Fruit fly (Drosophila melanogaster): ENCODE results near the gene Pgant5.

Gene Pgant5

DNA sequence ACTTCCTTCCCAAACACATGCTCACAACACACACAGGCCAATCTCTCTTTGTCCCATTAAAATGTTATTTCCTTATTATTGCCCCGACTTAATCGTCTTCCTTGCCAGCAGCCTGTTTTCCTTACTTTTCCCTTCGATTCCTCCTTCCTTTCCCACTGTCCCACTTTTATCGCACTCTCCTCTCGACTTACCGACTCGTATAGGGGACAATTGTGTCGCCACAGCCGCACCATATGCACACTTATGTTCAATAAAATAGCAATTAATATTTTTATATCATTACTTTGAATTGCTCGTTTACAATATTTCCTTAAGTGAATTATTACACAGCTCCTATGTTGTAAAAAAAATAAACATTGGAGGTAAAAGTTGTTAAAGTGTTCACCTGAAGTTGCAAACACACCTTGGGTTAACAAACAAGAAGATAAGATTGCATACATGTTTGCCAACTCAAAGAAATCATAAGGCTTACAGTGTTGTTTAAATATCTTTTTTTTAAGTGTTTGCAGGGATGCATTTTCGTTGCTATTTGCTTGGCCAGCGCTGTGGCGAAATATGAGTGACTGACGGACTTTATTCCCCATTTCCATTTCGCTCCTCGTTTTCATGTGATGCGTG is 6.4 kb downstream of the Pgant5 start (continued):
- TF ChIP-seq Deaf1 (tag; optimal IDR thresholded peaks at IDR 0.05) (peak; percentile 61), CG18476 (GFP tag; optimal IDR thresholded peaks at IDR 0.05) (peak; percentile 57), CG7786 (GFP tag; optimal IDR thresholded peaks at IDR 0.05) (peak; percentile 60), dati (GFP tag; IDR thresholded peaks at IDR 0.05) (no peak), pan (optimal IDR thresholded peaks at IDR 0.05) (no peak), pan (GFP tag; optimal IDR thresholded peaks at IDR 0.05 in 1 of 2, IDR thresholded peaks at IDR 0.05 in 1 of 2) (peak in 1 of 2 experiments; percentile 59), sim (GFP tag; IDR thresholded peaks at IDR 0.05) (no peak; the same call in 1 of the 2 replicates), yki (optimal IDR thresholded peaks at IDR 0.05) (no peak), Sin3A (optimal IDR thresholded peaks at IDR 0.05) (no peak), Gug (GFP tag; IDR thresholded peaks at IDR 0.05) (peak; percentile 41; the same call in 1 of the 4 replicates), nerfin-1 (tag; optimal IDR thresholded peaks at IDR 0.05) (peak; percentile 76), Dek (tag; optimal IDR thresholded peaks at IDR 0.05) (peak; percentile 61), ap (GFP tag; IDR thresholded peaks at IDR 0.05) (no peak), CG10462 (GFP tag; optimal IDR thresholded peaks at IDR 0.05) (peak; percentile 41), kay (GFP tag; optimal IDR thresholded peaks at IDR 0.05) (peak; percentile 58), pho (GFP tag; optimal IDR thresholded peaks at IDR 0.05) (peak; percentile 24), Dip3 (GFP tag; optimal IDR thresholded peaks at IDR 0.05) (peak; percentile 26), sob (GFP tag; IDR thresholded peaks at IDR 0.05) (peak; percentile 58), CG8281 (tag; optimal IDR thresholded peaks at IDR 0.05) (peak; percentile 67), Usf (GFP tag; optimal IDR thresholded peaks at IDR 0.05) (peak; percentile 39), Dfd (GFP tag; optimal IDR thresholded peaks at IDR 0.05) (no peak), tna (GFP tag; IDR thresholded peaks at IDR 0.05; ENCODE audit: partially characterized antibody) (no peak), ttk (GFP tag; IDR thresholded peaks at IDR 0.05) (peak; percentile 54; the same call in 1 of the 2 replicates), CG9876 (GFP tag; optimal IDR thresholded peaks at IDR 0.05) (peak; percentile 25), CG15514 (GFP tag; optimal IDR thresholded peaks at IDR 0.05) (peak; percentile 63), CG7987 (GFP tag; optimal IDR thresholded peaks at IDR 0.05) (peak; percentile 54), Oli (tag; optimal IDR thresholded peaks at IDR 0.05) (peak; percentile 85), HLH4C (GFP tag; IDR thresholded peaks at IDR 0.05; ENCODE audit: partially characterized antibody) (no peak), CG4617 (GFP tag; optimal IDR thresholded peaks at IDR 0.05; ENCODE audit: borderline replicate concordance) (peak; percentile 49), CG8765 (GFP tag; IDR thresholded peaks at IDR 0.05) (no peak), sug (tag; optimal IDR thresholded peaks at IDR 0.05) (peak; percentile 47), Six4 (GFP tag; optimal IDR thresholded peaks at IDR 0.05) (peak; percentile 66), ash1 (GFP tag; optimal IDR thresholded peaks at IDR 0.05) (no peak), z (GFP tag; IDR thresholded peaks at IDR 0.05) (peak; percentile 30; the same call in 1 of the 3 replicates), Max (GFP tag; optimal IDR thresholded peaks at IDR 0.05) (peak; percentile 79), CG7556 (GFP tag; optimal IDR thresholded peaks at IDR 0.05) (peak; percentile 90), bbx (GFP tag; IDR thresholded peaks at IDR 0.05; ENCODE audit: partially characterized antibody) (no peak), eyg (GFP tag; optimal IDR thresholded peaks at IDR 0.05) (peak; percentile 60), C15 (GFP tag; IDR thresholded peaks at IDR 0.05) (no peak), pnt (GFP tag; optimal IDR thresholded peaks at IDR 0.05) (peak; percentile 60), Bgb (GFP tag; IDR thresholded peaks at IDR 0.05; ENCODE audit: partially characterized antibody) (no peak), CG14050 (GFP tag; IDR thresholded peaks at IDR 0.05) (peak; percentile 26; the same call in 1 of the 3 replicates), CG14860 (GFP tag; IDR thresholded peaks at IDR 0.05; ENCODE audit: partially characterized antibody) (no peak), CG12744 (GFP tag; optimal IDR thresholded peaks at IDR 0.05) (peak; percentile 53), luna (GFP tag; optimal IDR thresholded peaks at IDR 0.05) (no peak), ab (GFP tag; optimal IDR thresholded peaks at IDR 0.05) (peak; percentile 32), CG4424 (GFP tag; optimal IDR thresholded peaks at IDR 0.05) (peak; percentile 76), jumu (GFP tag; optimal IDR thresholded peaks at IDR 0.05) (peak; percentile 41), CG4282 (GFP tag; optimal IDR thresholded peaks at IDR 0.05) (no peak), CG6689 (GFP tag; IDR thresholded peaks at IDR 0.05) (peak; percentile 73), Jarid2 (GFP tag; optimal IDR thresholded peaks at IDR 0.05) (peak; percentile 53)
